Worm (Caenorhabditis elegans): ENCODE results near the gene F46C5.6.

F46C5.6 gene

ce11 chrII:8825769-8826168, 18.5 kb downstream of the F46C5.6 start, which contains the start of gene nas-25:
Gene nas-25 (plus strand): TSS chrII:8826069.
- no peak for TF ChIP-seq ztf-23 (GFP tag; IDR thresholded peaks at IDR 0.05)
- TF ChIP-seq med-1 (GFP tag; optimal IDR thresholded peaks at IDR 0.05; ENCODE audit: insufficient read depth), result no peak
- no peak for TF ChIP-seq klf-2 (GFP tag; conservative IDR thresholded peaks at IDR 0.05)
- no peak for TF ChIP-seq ztf-29 (GFP tag; IDR thresholded peaks at IDR 0.05)
- TF ChIP-seq flt-1 (GFP tag; IDR thresholded peaks at IDR 0.05), result no peak
- no peak for TF ChIP-seq cog-1 (tag; optimal IDR thresholded peaks at IDR 0.05)
- no peak for TF ChIP-seq tab-1 (GFP tag; IDR thresholded peaks at IDR 0.05)

DNA sequence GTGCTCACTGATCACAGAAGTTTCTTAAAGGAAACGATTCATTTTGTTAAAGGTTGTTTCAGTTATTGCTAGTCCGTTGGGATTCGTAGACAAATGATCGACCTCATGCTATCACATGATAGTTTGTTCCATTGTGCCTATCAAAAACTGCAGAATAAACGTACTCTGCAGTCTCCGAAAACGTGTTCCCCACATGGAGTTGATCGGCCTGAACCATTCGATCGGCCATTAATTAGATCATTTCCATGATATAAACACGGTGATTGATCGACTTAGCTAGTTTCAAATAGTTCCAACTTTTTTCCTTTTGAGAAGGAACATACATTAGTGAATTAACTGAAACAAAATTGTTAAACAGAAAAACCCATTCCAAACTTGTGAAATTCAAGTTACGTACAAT, 21.6 kb downstream of the F46C5.6 start:
- TF ChIP-seq ztf-29 (GFP tag; IDR thresholded peaks at IDR 0.05), result no peak
- no peak for TF ChIP-seq T22C8.4 (GFP tag; IDR thresholded peaks at IDR 0.05)
- TF ChIP-seq ztf-23 (GFP tag; IDR thresholded peaks at IDR 0.05), result no peak
- TF ChIP-seq tab-1 (GFP tag; IDR thresholded peaks at IDR 0.05), result no peak
- TF ChIP-seq flt-1 (GFP tag; IDR thresholded peaks at IDR 0.05), result no peak
- no peak for TF ChIP-seq cog-1 (tag; optimal IDR thresholded peaks at IDR 0.05)
- no peak for TF ChIP-seq med-1 (GFP tag; optimal IDR thresholded peaks at IDR 0.05; ENCODE audit: insufficient read depth)
- TF ChIP-seq klf-2 (GFP tag; conservative IDR thresholded peaks at IDR 0.05), result no peak
- TF ChIP-seq ref-1 (GFP tag; conservative IDR thresholded peaks at IDR 0.05), result no peak

DNA sequence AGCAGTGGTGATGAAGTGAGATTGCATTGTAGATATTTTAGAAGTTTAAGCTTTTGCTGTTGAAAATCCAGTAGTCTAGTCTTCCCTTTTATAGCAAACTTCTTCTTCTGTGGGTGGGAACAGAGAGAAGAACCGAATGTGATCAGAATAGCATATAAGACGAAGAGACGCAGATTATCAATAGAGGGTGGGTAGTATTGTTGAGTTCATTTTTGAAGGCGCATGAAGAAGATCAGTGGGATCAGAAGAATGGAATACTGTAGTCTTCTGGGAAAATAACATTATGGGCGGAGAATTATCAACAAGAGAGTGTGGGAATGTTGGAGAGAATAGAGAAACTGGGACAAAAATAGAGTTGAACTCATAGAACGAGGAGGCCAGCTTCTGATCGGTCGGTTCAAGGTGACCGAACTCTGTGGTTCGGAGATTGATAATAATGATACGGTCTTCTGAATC, 23.1 kb downstream of the F46C5.6 start, which contains the start of gene F46C5.1:
Gene F46C5.1 (minus strand): TSS at position 51 of the 456 bp plus-strand sequence.
- no peak for TF ChIP-seq ref-1 (GFP tag; conservative IDR thresholded peaks at IDR 0.05)
- TF ChIP-seq ztf-23 (GFP tag; IDR thresholded peaks at IDR 0.05), result no peak
- no peak for TF ChIP-seq ztf-29 (GFP tag; IDR thresholded peaks at IDR 0.05)
- no peak for TF ChIP-seq flt-1 (GFP tag; IDR thresholded peaks at IDR 0.05)
- TF ChIP-seq med-1 (GFP tag; optimal IDR thresholded peaks at IDR 0.05; ENCODE audit: insufficient read depth), result no peak
- no peak for TF ChIP-seq cog-1 (tag; optimal IDR thresholded peaks at IDR 0.05)
- TF ChIP-seq klf-2 (GFP tag; conservative IDR thresholded peaks at IDR 0.05), result no peak

- TF ChIP-seq flt-1 (GFP tag; IDR thresholded peaks at IDR 0.05) (no peak), cog-1 (tag; optimal IDR thresholded peaks at IDR 0.05) (no peak), ztf-23 (GFP tag; IDR thresholded peaks at IDR 0.05) (no peak)
Measured at ce11 chrII:8820126-8820972, 24.0 kb downstream of the F46C5.6 start.

DNA sequence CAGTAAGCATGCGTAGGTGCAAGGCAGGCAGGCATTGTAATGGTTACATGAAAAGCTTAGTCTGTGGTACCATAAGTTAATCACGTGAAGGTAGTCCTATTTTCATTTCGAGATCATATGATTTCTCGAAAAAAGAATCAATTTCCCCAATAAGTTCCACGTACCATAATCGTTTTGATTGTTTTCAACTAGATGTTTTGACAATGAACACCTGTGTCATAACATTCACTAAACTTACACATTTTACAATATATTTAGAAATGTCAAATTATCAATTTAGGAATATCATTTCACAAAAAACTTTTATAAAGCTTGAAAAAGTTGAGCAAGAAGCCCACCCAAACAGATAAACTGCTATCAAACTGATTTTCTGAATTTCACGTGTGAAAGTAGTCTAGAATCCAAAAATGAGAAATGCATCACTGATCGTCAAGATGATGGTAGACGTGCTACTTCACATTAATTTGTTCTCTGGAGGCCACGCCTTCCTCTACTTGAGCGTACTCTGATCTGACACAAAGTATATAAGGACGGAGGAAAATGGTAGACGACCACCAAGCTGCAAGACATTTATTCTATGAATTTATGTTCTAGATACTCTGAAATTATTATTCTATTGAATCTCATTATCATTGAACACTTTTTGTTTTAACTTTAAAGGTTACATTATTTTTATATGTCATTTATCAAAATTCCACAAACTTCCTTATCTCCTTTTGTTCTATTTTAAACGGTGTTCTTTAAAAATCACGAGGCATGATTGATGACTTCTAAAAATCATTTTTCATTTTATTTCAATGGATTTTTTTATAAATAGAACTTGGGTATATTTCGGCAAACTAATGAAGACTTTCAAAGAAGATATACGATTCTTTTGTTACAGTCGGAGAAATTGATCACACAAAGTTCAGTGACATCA, 25.1 kb downstream of the F46C5.6 start, which contains the start of gene F46C5.10:
Gene F46C5.10 (minus strand): TSS at position 51 of the 919 bp plus-strand sequence.
- TF ChIP-seq flt-1 (GFP tag; IDR thresholded peaks at IDR 0.05) (no peak), T22C8.4 (GFP tag; IDR thresholded peaks at IDR 0.05) (no peak)

ce11 chrII:8818257-8818656, 26.1 kb downstream of the F46C5.6 start:
- TF ChIP-seq cog-1 (tag; optimal IDR thresholded peaks at IDR 0.05) (no peak), med-1 (GFP tag; optimal IDR thresholded peaks at IDR 0.05; ENCODE audit: insufficient read depth) (no peak)

- TF ChIP-seq klf-2 (GFP tag; conservative IDR thresholded peaks at IDR 0.05), result no peak
- no peak for TF ChIP-seq ref-1 (GFP tag; conservative IDR thresholded peaks at IDR 0.05)
- TF ChIP-seq T22C8.4 (GFP tag; IDR thresholded peaks at IDR 0.05), result no peak
- no peak for TF ChIP-seq cog-1 (tag; optimal IDR thresholded peaks at IDR 0.05)
- no peak for TF ChIP-seq ztf-29 (GFP tag; IDR thresholded peaks at IDR 0.05)
- no peak for TF ChIP-seq med-1 (GFP tag; optimal IDR thresholded peaks at IDR 0.05; ENCODE audit: insufficient read depth)
- no peak for TF ChIP-seq tab-1 (GFP tag; IDR thresholded peaks at IDR 0.05)
- no peak for TF ChIP-seq flt-1 (GFP tag; IDR thresholded peaks at IDR 0.05)
- no peak for TF ChIP-seq ztf-23 (GFP tag; IDR thresholded peaks at IDR 0.05)
Measured at ce11 chrII:8817225-8817624, 27.1 kb downstream of the F46C5.6 start.

DNA sequence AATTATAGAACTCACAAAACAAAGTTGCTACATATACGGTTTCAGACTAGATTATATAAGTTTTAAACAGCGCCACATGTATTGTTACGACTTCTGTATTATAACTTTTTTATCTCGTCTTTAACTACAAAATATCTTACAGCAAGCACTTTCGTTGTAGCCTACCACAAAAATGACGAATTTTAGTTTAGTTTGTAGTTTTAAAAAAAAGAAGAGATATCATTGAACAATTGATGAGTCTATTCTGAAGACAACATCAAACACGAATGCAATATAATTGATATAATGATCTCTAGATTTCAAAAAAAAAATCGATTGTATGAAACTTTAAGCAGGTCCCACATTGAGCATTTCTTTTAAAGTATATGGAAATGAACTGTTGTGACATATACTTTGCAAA, 30.1 kb downstream of the F46C5.6 start:
- no peak for TF ChIP-seq tab-1 (GFP tag; IDR thresholded peaks at IDR 0.05)
- no peak for TF ChIP-seq cog-1 (tag; optimal IDR thresholded peaks at IDR 0.05)
- no peak for TF ChIP-seq med-1 (GFP tag; optimal IDR thresholded peaks at IDR 0.05; ENCODE audit: insufficient read depth)
- TF ChIP-seq klf-2 (GFP tag; conservative IDR thresholded peaks at IDR 0.05), result no peak
- no peak for TF ChIP-seq ref-1 (GFP tag; conservative IDR thresholded peaks at IDR 0.05)
- TF ChIP-seq flt-1 (GFP tag; IDR thresholded peaks at IDR 0.05), result no peak
- TF ChIP-seq ztf-29 (GFP tag; IDR thresholded peaks at IDR 0.05), result no peak
- TF ChIP-seq ztf-23 (GFP tag; IDR thresholded peaks at IDR 0.05), result no peak
- TF ChIP-seq T22C8.4 (GFP tag; IDR thresholded peaks at IDR 0.05), result no peak

- TF ChIP-seq ref-1 (GFP tag; conservative IDR thresholded peaks at IDR 0.05), result no peak
- no peak for TF ChIP-seq tab-1 (GFP tag; IDR thresholded peaks at IDR 0.05)
- TF ChIP-seq ztf-29 (GFP tag; IDR thresholded peaks at IDR 0.05), result no peak
- TF ChIP-seq ztf-23 (GFP tag; IDR thresholded peaks at IDR 0.05), result no peak
- no peak for TF ChIP-seq flt-1 (GFP tag; IDR thresholded peaks at IDR 0.05)
- TF ChIP-seq T22C8.4 (GFP tag; IDR thresholded peaks at IDR 0.05), result no peak
- no peak for TF ChIP-seq klf-2 (GFP tag; conservative IDR thresholded peaks at IDR 0.05)
- no peak for TF ChIP-seq cog-1 (tag; optimal IDR thresholded peaks at IDR 0.05)
- TF ChIP-seq med-1 (GFP tag; optimal IDR thresholded peaks at IDR 0.05; ENCODE audit: insufficient read depth), result no peak
Measured at ce11 chrII:8813659-8814058, 30.7 kb downstream of the F46C5.6 start.

Data from whole organism, midembryonic.